Fruit fly (Drosophila melanogaster): ENCODE data around the gene rpk.
A peak's percentile ranks its signal among the peaks of the same experiment; 100 is the strongest.

Gene rpk

DNA sequence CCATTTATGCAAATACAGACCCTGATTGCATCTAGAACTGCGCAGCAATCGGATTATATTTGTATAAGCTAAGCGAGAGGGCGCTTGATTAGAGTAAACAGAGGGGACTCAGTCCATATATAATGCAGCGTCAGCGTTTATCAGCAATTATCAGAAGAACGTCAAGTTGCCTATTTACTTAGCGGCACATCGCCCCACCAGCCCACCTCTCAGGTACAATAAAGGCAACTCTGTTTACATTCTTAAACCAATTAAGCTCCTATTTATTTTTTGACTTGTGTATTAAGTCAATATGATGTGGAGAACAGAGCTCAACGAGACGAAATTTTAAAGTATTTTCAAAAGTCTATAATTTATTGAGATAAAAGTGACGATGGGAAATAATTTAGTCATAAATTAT, 19.2 kb downstream of the rpk start (continued):
- TF ChIP-seq CG3726 (GFP tag; IDR thresholded peaks at IDR 0.05) (no peak; the same call in 2 of the 3 replicates), crp (GFP tag; optimal IDR thresholded peaks at IDR 0.05) (no peak), ssp (GFP tag; IDR thresholded peaks at IDR 0.05) (no peak), CG13624 (GFP tag; optimal IDR thresholded peaks at IDR 0.05) (no peak), peb (GFP tag; IDR thresholded peaks at IDR 0.05) (peak; percentile 52; the same call in 1 of the 2 replicates), CG14050 (GFP tag; IDR thresholded peaks at IDR 0.05) (no peak), gro (GFP tag; optimal IDR thresholded peaks at IDR 0.05) (peak; percentile 66), Kr (GFP tag; optimal IDR thresholded peaks at IDR 0.05) (peak; percentile 89), CG10543 (GFP tag; optimal IDR thresholded peaks at IDR 0.05) (peak; percentile 71), Rx (GFP tag; IDR thresholded peaks at IDR 0.05) (peak; percentile 43; the same call in 1 of the 2 replicates), Pdp1 (GFP tag; optimal IDR thresholded peaks at IDR 0.05) (peak; percentile 21 to 65), Gsc (GFP tag; IDR thresholded peaks at IDR 0.05) (no peak), Hsf (GFP tag; optimal IDR thresholded peaks at IDR 0.05) (no peak), bsh (GFP tag; optimal IDR thresholded peaks at IDR 0.05) (peak; percentile 32 to 75), slou (GFP tag; optimal IDR thresholded peaks at IDR 0.05) (peak; percentile 81), Asciz (GFP tag; optimal IDR thresholded peaks at IDR 0.05) (peak; percentile 97), MESR4 (GFP tag; optimal IDR thresholded peaks at IDR 0.05) (no peak), Meics (GFP tag; optimal IDR thresholded peaks at IDR 0.05) (peak; percentile 78), CG7357 (GFP tag; IDR thresholded peaks at IDR 0.05) (no peak), jigr1 (GFP tag; IDR thresholded peaks at IDR 0.05) (no peak), CG13287 (GFP tag; IDR thresholded peaks at IDR 0.05; ENCODE audit: partially characterized antibody) (no peak), fd96Cb (tag; optimal IDR thresholded peaks at IDR 0.05) (peak; percentile 83), HLH4C (GFP tag; IDR thresholded peaks at IDR 0.05; ENCODE audit: partially characterized antibody) (no peak), jing (GFP tag; optimal IDR thresholded peaks at IDR 0.05) (no peak)

- TF ChIP-seq CG14860 (GFP tag; IDR thresholded peaks at IDR 0.05; ENCODE audit: partially characterized antibody) (peak; percentile 63), D19B (GFP tag; optimal IDR thresholded peaks at IDR 0.05) (no peak), az2 (GFP tag; optimal IDR thresholded peaks at IDR 0.05) (no peak), sens (GFP tag) (peak; percentile 55), CG15479 (GFP tag; optimal IDR thresholded peaks at IDR 0.05) (no peak), Scr (GFP tag; IDR thresholded peaks at IDR 0.05; ENCODE audit: partially characterized antibody) (peak; percentile 49), CG16813 (GFP tag; IDR thresholded peaks at IDR 0.05; ENCODE audit: partially characterized antibody) (peak; percentile 47; the same call in 1 of the 3 replicates), nerfin-2 (GFP tag; IDR thresholded peaks at IDR 0.05; ENCODE audit: partially characterized antibody) (peak; percentile 72), BEAF-32 (GFP tag; optimal IDR thresholded peaks at IDR 0.05) (no peak), Gsc (GFP tag; IDR thresholded peaks at IDR 0.05) (no peak), CG7963 (GFP tag; IDR thresholded peaks at IDR 0.05; ENCODE audit: partially characterized antibody) (0 out of 3 replicates have a peak, but pooled peaks have one; percentile 25), Rfx (GFP tag; IDR thresholded peaks at IDR 0.05) (no peak), CG16863 (GFP tag; optimal IDR thresholded peaks at IDR 0.05) (no peak), sna (GFP tag; IDR thresholded peaks at IDR 0.05; ENCODE audit: partially characterized antibody) (peak; percentile 32; the same call in 1 of the 2 replicates), Myb (GFP tag; optimal IDR thresholded peaks at IDR 0.05) (no peak), ind (GFP tag; optimal IDR thresholded peaks at IDR 0.05) (no peak), ase (GFP tag; IDR thresholded peaks at IDR 0.05) (no peak), tna (GFP tag; IDR thresholded peaks at IDR 0.05; ENCODE audit: partially characterized antibody) (peak; percentile 84), ato (GFP tag; IDR thresholded peaks at IDR 0.05; ENCODE audit: partially characterized antibody) (peak; percentile 78), vnd (GFP tag; IDR thresholded peaks at IDR 0.05; ENCODE audit: partially characterized antibody) (peak; percentile 60), inv (GFP tag; IDR thresholded peaks at IDR 0.05; ENCODE audit: partially characterized antibody) (peak; percentile 30; the same call in 1 of the 2 replicates), hb (GFP tag; IDR thresholded peaks at IDR 0.05; ENCODE audit: partially characterized antibody) (peak; percentile 64; the same call in 1 of the 3 replicates), CG12299 (tag; optimal IDR thresholded peaks at IDR 0.05) (no peak), Eip74EF (GFP tag; optimal IDR thresholded peaks at IDR 0.05) (no peak)
These were observed 20.4 kb downstream of the rpk start for dm6 chr3R:4666014-4666652.
